Fruit fly (Drosophila melanogaster): ENCODE data around the gene mei-P26.

- TF ChIP-seq Dll (optimal IDR thresholded peaks at IDR 0.05) (no peak), usp (GFP tag; optimal IDR thresholded peaks at IDR 0.05) (no peak)
These were observed 53.5 kb downstream of the mei-P26 start, which contains the start of gene CG15369 for dm6 chrX:9216572-9216971.
